Fruit fly (Drosophila melanogaster): ENCODE measurements around the gene CG9119.
A peak's percentile ranks its signal among the peaks of the same experiment; 100 is the strongest.

The CG9119 gene

DNA sequence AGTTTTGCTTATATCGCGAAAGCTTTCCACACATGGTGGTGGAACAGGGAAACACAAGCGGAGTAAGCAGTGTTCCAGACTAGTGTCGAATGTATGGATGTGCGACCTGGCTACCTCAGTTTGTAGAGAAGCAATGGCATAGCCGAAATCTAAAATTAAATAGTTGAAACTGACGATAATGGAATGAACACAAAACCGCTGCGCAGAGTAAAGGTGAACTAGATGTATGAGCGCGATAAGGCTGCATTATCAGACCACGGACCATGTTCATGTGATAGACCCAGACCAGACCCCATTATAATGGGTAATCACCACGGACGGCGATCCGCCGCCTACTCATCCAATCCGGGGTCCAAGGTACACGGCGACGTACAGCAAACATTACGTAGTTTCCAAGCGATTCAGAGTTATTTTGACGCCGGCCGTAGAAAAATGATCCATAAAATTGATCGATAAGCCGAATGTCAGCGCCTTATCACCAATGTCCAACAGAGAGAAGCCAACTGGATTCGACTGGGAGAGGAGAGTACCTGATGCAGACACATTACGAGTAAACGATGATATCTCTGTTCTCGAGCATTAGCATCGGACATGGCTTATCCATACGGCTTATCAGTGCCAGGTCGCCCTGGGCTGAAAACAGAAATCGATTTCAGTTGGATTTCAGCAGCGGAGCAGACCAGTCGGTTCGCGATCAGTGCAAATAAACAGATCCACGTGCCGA lies 15.5 kb downstream of the CG9119 start, which contains the start of gene CG13912 (continued):
- peak in 1 of 2 experiments; percentile 82 for TF ChIP-seq Hr78 (GFP tag; optimal IDR thresholded peaks at IDR 0.05)
- TF ChIP-seq CG4854 (GFP tag; optimal IDR thresholded peaks at IDR 0.05), result no peak
- no peak for TF ChIP-seq CG10654 (GFP tag; optimal IDR thresholded peaks at IDR 0.05)
- no peak for TF ChIP-seq Optix (GFP tag; IDR thresholded peaks at IDR 0.05)
- TF ChIP-seq CG5953 (GFP tag; IDR thresholded peaks at IDR 0.05), result no peak
- peak; percentile 24 for TF ChIP-seq Myb (GFP tag; optimal IDR thresholded peaks at IDR 0.05)
- no peak for TF ChIP-seq CG15011 (GFP tag; optimal IDR thresholded peaks at IDR 0.05)
- TF ChIP-seq Lhr (GFP tag; optimal IDR thresholded peaks at IDR 0.05), result peak; percentile 66
- TF ChIP-seq ash1 (GFP tag; optimal IDR thresholded peaks at IDR 0.05), result no peak
- TF ChIP-seq gfzf (GFP tag; optimal IDR thresholded peaks at IDR 0.05), result peak; percentile 1
- TF ChIP-seq rib (GFP tag; IDR thresholded peaks at IDR 0.05), result no peak
- no peak for TF ChIP-seq cad (GFP tag; optimal IDR thresholded peaks at IDR 0.05)
- TF ChIP-seq eve (GFP tag; optimal IDR thresholded peaks at IDR 0.05), result no peak
- no peak for TF ChIP-seq CG4730 (GFP tag; IDR thresholded peaks at IDR 0.05)
- TF ChIP-seq CG9215 (GFP tag; IDR thresholded peaks at IDR 0.05), result no peak
- no peak for TF ChIP-seq trh (GFP tag; optimal IDR thresholded peaks at IDR 0.05)
- peak; percentile 10 for TF ChIP-seq wek (GFP tag; optimal IDR thresholded peaks at IDR 0.05)
- TF ChIP-seq HmgZ (tag; optimal IDR thresholded peaks at IDR 0.05), result peak; percentile 75
- TF ChIP-seq klu (GFP tag; IDR thresholded peaks at IDR 0.05), result no peak
- no peak for TF ChIP-seq CG7271 (tag; optimal IDR thresholded peaks at IDR 0.05)
- no peak for TF ChIP-seq p53 (GFP tag; optimal IDR thresholded peaks at IDR 0.05)
- peak; percentile 86 for TF ChIP-seq mirr (GFP tag; optimal IDR thresholded peaks at IDR 0.05)
- no peak for TF ChIP-seq CG17328 (GFP tag; IDR thresholded peaks at IDR 0.05)
- TF ChIP-seq Lim3 (GFP tag; IDR thresholded peaks at IDR 0.05), result no peak
- no peak for TF ChIP-seq CG13775 (GFP tag; optimal IDR thresholded peaks at IDR 0.05)
- no peak for TF ChIP-seq seq (GFP tag; IDR thresholded peaks at IDR 0.05)
- TF ChIP-seq CG3847 (GFP tag; IDR thresholded peaks at IDR 0.05), result no peak
- no peak for TF ChIP-seq CHES-1-like (GFP tag; optimal IDR thresholded peaks at IDR 0.05)
- TF ChIP-seq Jarid2 (GFP tag; optimal IDR thresholded peaks at IDR 0.05), result no peak
- TF ChIP-seq CG7745 (tag; optimal IDR thresholded peaks at IDR 0.05), result no peak
- TF ChIP-seq Oaz (GFP tag; IDR thresholded peaks at IDR 0.05), result no peak
- no peak for TF ChIP-seq HLH3B (GFP tag; IDR thresholded peaks at IDR 0.05)
- no peak for TF ChIP-seq CG8290 (GFP tag; optimal IDR thresholded peaks at IDR 0.05)
- TF ChIP-seq CG8290 (tag; optimal IDR thresholded peaks at IDR 0.05), result peak in 1 of 2 experiments; percentile 85
- no peak for TF ChIP-seq CG7963 (GFP tag; IDR thresholded peaks at IDR 0.05; ENCODE audit: partially characterized antibody)
- no peak for TF ChIP-seq CG17829 (tag; optimal IDR thresholded peaks at IDR 0.05)
- TF ChIP-seq HLH4C (GFP tag; IDR thresholded peaks at IDR 0.05; ENCODE audit: partially characterized antibody), result no peak
- TF ChIP-seq az2 (GFP tag; optimal IDR thresholded peaks at IDR 0.05), result no peak
- no peak for TF ChIP-seq lilli (GFP tag; optimal IDR thresholded peaks at IDR 0.05)
- TF ChIP-seq disco-r (GFP tag; optimal IDR thresholded peaks at IDR 0.05), result no peak
- TF ChIP-seq CG13424 (tag; optimal IDR thresholded peaks at IDR 0.05), result no peak
- no peak for TF ChIP-seq Ptx1 (GFP tag; IDR thresholded peaks at IDR 0.05)
- TF ChIP-seq CG17385 (GFP tag; optimal IDR thresholded peaks at IDR 0.05), result peak; percentile 18
- no peak for TF ChIP-seq gsb (GFP tag; IDR thresholded peaks at IDR 0.05)
- TF ChIP-seq CG2129 (GFP tag; IDR thresholded peaks at IDR 0.05; ENCODE audit: partially characterized antibody), result no peak
- TF ChIP-seq Hr51 (GFP tag; optimal IDR thresholded peaks at IDR 0.05), result no peak
- no peak for TF ChIP-seq Hmx (GFP tag; optimal IDR thresholded peaks at IDR 0.05)
- no peak for TF ChIP-seq h (optimal IDR thresholded peaks at IDR 0.05)
- no peak for TF ChIP-seq CkIIα-i1 (GFP tag; IDR thresholded peaks at IDR 0.05)
- TF ChIP-seq H15 (GFP tag; IDR thresholded peaks at IDR 0.05), result no peak
- no peak for TF ChIP-seq CG10209 (GFP tag; optimal IDR thresholded peaks at IDR 0.05)
